Worm (Caenorhabditis elegans) whole organism, young adult: ENCODE results near the gene F15D4.6.

Experiments used
- C17E4.6 ChIP-seq: fragments of 200-800 bp; sonication (Bioruptor generic); IDR thresholded peaks from 2 replicates; pipeline ENCODE4 v1.3.6; 2022; ENCODE audit warnings: missing genetic modification reagents, missing genetic modification characterization, missing compliant biosample characterization
- F33H1.4 ChIP-seq: fragments of 200-800 bp; sonication (Bioruptor generic); IDR thresholded peaks from 2 replicates; pipeline ENCODE4 v1.3.6; 2022; ENCODE audit warnings: missing genetic modification reagents, missing genetic modification characterization, missing compliant biosample characterization
- akir-1 ChIP-seq: fragments of 200-800 bp; sonication (Bioruptor generic); optimal IDR thresholded peaks from 2 replicates; lab custom pipeline; 2018; ENCODE audit warnings: mild to moderate bottlenecking, missing genetic modification characterization, moderate library complexity, missing compliant biosample characterization
- bed-2 ChIP-seq: fragments of 200-800 bp; sonication (Bioruptor generic); IDR thresholded peaks from 2 replicates; pipeline ENCODE4 v1.3.6; 2022; ENCODE audit warnings: missing genetic modification reagents, missing genetic modification characterization, missing compliant biosample characterization
- ceh-79 ChIP-seq: sonication (generic microtip); optimal IDR thresholded peaks from 2 replicates; lab custom pipeline; 2017; ENCODE audit warnings: mild to moderate bottlenecking, missing genetic modification characterization, missing compliant biosample characterization
- efl-1 ChIP-seq: fragments of 150-350 bp; optimal IDR thresholded peaks from 2 replicates; lab custom pipeline; 2014; ENCODE audit warnings: missing biosample characterization, missing genetic modification reagents, missing genetic modification characterization
- fkh-3 ChIP-seq: sonication (generic microtip); optimal IDR thresholded peaks from 2 replicates; lab custom pipeline; 2016; ENCODE audit warnings: mild to moderate bottlenecking, missing genetic modification characterization, missing compliant biosample characterization
- gei-17 ChIP-seq: fragments of 200-800 bp; sonication (Bioruptor generic); optimal IDR thresholded peaks from 2 replicates; lab custom pipeline; 2018; ENCODE audit warnings: mild to moderate bottlenecking, missing genetic modification characterization, missing compliant biosample characterization
- mcd-1 ChIP-seq: fragments of 200-800 bp; sonication (Bioruptor generic); IDR thresholded peaks from 2 replicates; pipeline ENCODE4 v1.3.6; 2022; ENCODE audit warnings: missing genetic modification reagents, missing genetic modification characterization, missing compliant biosample characterization

- no peak for TF ChIP-seq bed-2 (GFP tag; lab: Robert Waterston, UW)
- no peak for TF ChIP-seq fkh-3 (tag; lab: Kevin White, UChicago)
- TF ChIP-seq akir-1: no peak
- no peak for TF ChIP-seq mcd-1 (GFP tag; lab: Robert Waterston, UW)
- no peak for TF ChIP-seq gei-17
- no peak for TF ChIP-seq F33H1.4 (GFP tag; lab: Robert Waterston, UW)
- TF ChIP-seq efl-1: no peak
- TF ChIP-seq ceh-79 (tag; lab: Kevin White, UChicago): no peak
- no peak for TF ChIP-seq C17E4.6 (GFP tag; lab: Robert Waterston, UW)
Observed at ce11 chrII:13239593-13239992, 9.4 kb upstream of the F15D4.6 start.
